Worm (Caenorhabditis elegans) whole organism, early embryonic: ENCODE results near the gene K08D10.14.

Experiments
- B0310.2 ChIP-seq: sonication (generic microtip); optimal IDR thresholded peaks from 2 replicates; lab custom pipeline; 2016; ENCODE audit warnings: mild to moderate bottlenecking, missing genetic modification characterization, missing compliant biosample characterization
- F13C5.2 ChIP-seq: sonication (generic microtip); optimal IDR thresholded peaks from 2 replicates; lab custom pipeline; 2017; ENCODE audit warnings: mild to moderate bottlenecking, missing genetic modification characterization, inconsistent platforms, missing compliant biosample characterization
- aly-1 ChIP-seq: sonication (generic microtip); optimal IDR thresholded peaks from 2 replicates; lab custom pipeline; 2016; ENCODE audit warnings: missing genetic modification characterization, missing compliant biosample characterization
- ama-1 ChIP-seq: fragments of 150-350 bp; optimal IDR thresholded peaks from 2 replicates; lab custom pipeline; 2014
- ceh-13 ChIP-seq: fragments of 200-800 bp; sonication (Bioruptor generic); optimal IDR thresholded peaks from 2 replicates; lab custom pipeline; 2018; ENCODE audit warnings: mild to moderate bottlenecking, missing genetic modification characterization, missing compliant biosample characterization
- ceh-36 ChIP-seq: sonication (generic microtip); optimal IDR thresholded peaks from 2 replicates; lab custom pipeline; 2016; ENCODE audit warnings: missing genetic modification characterization, inconsistent platforms, missing compliant biosample characterization
- ets-7 ChIP-seq: sonication (generic microtip); optimal IDR thresholded peaks from 2 replicates; lab custom pipeline; 2016; ENCODE audit warnings: missing genotype, missing genetic modification characterization, missing compliant biosample characterization
- flt-1 ChIP-seq: fragments of 200-800 bp; sonication (Bioruptor generic); IDR thresholded peaks from 2 replicates; pipeline ENCODE4 v1.3.6; 2022; ENCODE audit warnings: missing genetic modification characterization, missing compliant biosample characterization
- hmbx-1 ChIP-seq: sonication (generic microtip); optimal IDR thresholded peaks from 2 replicates; lab custom pipeline; 2016; ENCODE audit warnings: mild to moderate bottlenecking, missing genetic modification characterization, missing compliant biosample characterization
- hmg-4 ChIP-seq: fragments of 200-800 bp; sonication (Bioruptor generic); optimal IDR thresholded peaks from 2 replicates; lab custom pipeline; 2018; ENCODE audit warnings: mild to moderate bottlenecking, missing genetic modification characterization, missing compliant biosample characterization
- hnd-1 ChIP-seq: sonication (generic microtip); optimal IDR thresholded peaks from 2 replicates; lab custom pipeline; 2016; ENCODE audit warnings: missing genetic modification characterization, missing compliant biosample characterization
- pes-1 ChIP-seq: fragments of 200-800 bp; sonication (Bioruptor generic); IDR thresholded peaks from 2 replicates; pipeline ENCODE4 v1.3.6; 2022; ENCODE audit warnings: missing genetic modification reagents, missing genetic modification characterization, missing compliant biosample characterization
- scrt-1 ChIP-seq: fragments of 200-800 bp; sonication (Bioruptor generic); IDR thresholded peaks from 2 replicates; pipeline ENCODE4 v1.3.6; 2022; ENCODE audit warnings: missing genetic modification characterization, missing compliant biosample characterization
- sea-1 ChIP-seq: fragments of 200-800 bp; sonication (Bioruptor generic); conservative IDR thresholded peaks from 2 replicates; pipeline ENCODE4 v1.3.6; 2022; ENCODE audit warnings: missing genetic modification characterization, missing compliant biosample characterization
- tbx-11 ChIP-seq: fragments of 200-800 bp; sonication (Bioruptor generic); IDR thresholded peaks from 2 replicates; pipeline ENCODE4 v1.3.6; 2022; ENCODE audit warnings: missing genetic modification characterization, missing compliant biosample characterization
- tbx-37 ChIP-seq: fragments of 200-800 bp; sonication (Bioruptor generic); conservative IDR thresholded peaks from 2 replicates; pipeline ENCODE4 v1.3.6; 2022; ENCODE audit warnings: missing genetic modification reagents, missing genetic modification characterization, missing compliant biosample characterization
- tra-4 ChIP-seq: sonication (generic microtip); optimal IDR thresholded peaks from 2 replicates; lab custom pipeline; 2017; ENCODE audit warnings: missing genetic modification characterization, missing compliant biosample characterization

K08D10.14 gene

ce11 chrIV:4154641-4155040, at the start of gene K08D10.14:
Gene K08D10.14, plus strand, starts transcription at chrIV:4154941.
- no peak for TF ChIP-seq tra-4
- TF ChIP-seq flt-1 (GFP tag; lab: Robert Waterston, UW), result no peak
- no peak for TF ChIP-seq ceh-36
- no peak for TF ChIP-seq hmg-4 (GFP tag; lab: Kevin White, UChicago)
- no peak for TF ChIP-seq scrt-1 (GFP tag; lab: Robert Waterston, UW)
- TF ChIP-seq ceh-13 (GFP tag; lab: Kevin White, UChicago), result no peak
- TF ChIP-seq ets-7 (tag; lab: Kevin White, UChicago), result no peak
- no peak for TF ChIP-seq hnd-1 (tag; lab: Kevin White, UChicago)
- no peak for TF ChIP-seq tbx-11 (GFP tag; lab: Robert Waterston, UW)
- no peak for TF ChIP-seq aly-1
- no peak for TF ChIP-seq B0310.2
- TF ChIP-seq sea-1, result no peak
- no peak for TF ChIP-seq tbx-37
- no peak for TF ChIP-seq hmbx-1 (tag; lab: Kevin White, UChicago)
- no peak for TF ChIP-seq F13C5.2 (tag; lab: Kevin White, UChicago)
- TF ChIP-seq pes-1 (GFP tag; lab: Robert Waterston, UW), result no peak
- TF ChIP-seq ama-1, result no peak

DNA sequence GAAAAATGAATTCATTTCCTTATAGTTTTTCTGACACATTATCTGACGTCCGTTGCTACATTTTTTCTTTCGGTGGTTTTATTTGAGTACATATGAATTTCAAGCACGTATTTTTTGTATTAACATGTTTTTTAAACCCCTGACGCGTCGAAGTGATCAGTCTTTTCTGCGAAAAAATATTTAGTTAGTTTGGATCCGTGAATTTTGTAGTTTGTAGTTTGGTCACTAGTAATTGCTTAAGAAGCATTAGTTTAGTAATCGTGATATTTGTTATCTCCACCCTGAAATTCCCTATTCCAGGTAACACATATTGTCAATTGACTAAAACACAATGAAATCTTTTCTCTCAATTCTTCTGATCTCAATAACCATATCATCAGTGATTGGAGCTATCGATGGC, 46.0 kb upstream of the K08D10.14 start, which contains the start of gene C35B1.7:
Gene C35B1.7 (plus strand): TSS at position 301 of the 400 bp plus-strand sequence.
- TF ChIP-seq hmg-4 (GFP tag; lab: Kevin White, UChicago) (no peak), flt-1 (GFP tag; lab: Robert Waterston, UW) (no peak), B0310.2 (no peak), ceh-36 (no peak), tra-4 (no peak), hnd-1 (tag; lab: Kevin White, UChicago) (no peak), aly-1 (no peak), tbx-37 (no peak), ets-7 (tag; lab: Kevin White, UChicago) (no peak), hmbx-1 (tag; lab: Kevin White, UChicago) (no peak), ceh-13 (GFP tag; lab: Kevin White, UChicago) (no peak), ama-1 (no peak), scrt-1 (GFP tag; lab: Robert Waterston, UW) (no peak)

DNA sequence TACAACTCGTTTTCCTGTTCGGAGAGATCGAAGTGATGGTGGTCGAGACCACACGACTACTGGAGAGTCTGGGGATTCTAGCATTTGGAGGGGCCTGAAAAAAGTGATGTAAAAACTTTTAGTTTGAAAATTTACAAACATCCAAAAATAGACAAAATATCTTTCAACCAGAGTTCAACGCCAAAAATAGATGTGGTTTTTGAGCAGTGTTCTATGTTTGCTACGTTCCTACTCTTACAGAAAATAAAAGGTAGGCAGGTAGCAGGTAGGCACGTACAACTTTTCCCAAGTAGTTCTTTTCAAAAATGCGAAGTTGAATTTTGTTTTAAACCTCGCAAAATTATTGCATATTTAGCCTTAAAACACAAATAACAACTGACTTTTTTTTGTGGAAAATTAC, 42.4 kb upstream of the K08D10.14 start, which contains the start of gene F49F1.14:
Gene F49F1.14 (minus strand): TSS at position 101 of the 400 bp plus-strand sequence.
- TF ChIP-seq hnd-1 (tag; lab: Kevin White, UChicago) (no peak), hmbx-1 (tag; lab: Kevin White, UChicago) (no peak), scrt-1 (GFP tag; lab: Robert Waterston, UW) (no peak), F13C5.2 (tag; lab: Kevin White, UChicago) (no peak), aly-1 (no peak), sea-1 (no peak), hmg-4 (GFP tag; lab: Kevin White, UChicago) (no peak), tbx-11 (GFP tag; lab: Robert Waterston, UW) (no peak), ama-1 (no peak), flt-1 (GFP tag; lab: Robert Waterston, UW) (no peak), pes-1 (GFP tag; lab: Robert Waterston, UW) (no peak), tra-4 (no peak), ceh-13 (GFP tag; lab: Kevin White, UChicago) (no peak), ceh-36 (no peak), ets-7 (tag; lab: Kevin White, UChicago) (no peak), B0310.2 (no peak), tbx-37 (no peak)

DNA sequence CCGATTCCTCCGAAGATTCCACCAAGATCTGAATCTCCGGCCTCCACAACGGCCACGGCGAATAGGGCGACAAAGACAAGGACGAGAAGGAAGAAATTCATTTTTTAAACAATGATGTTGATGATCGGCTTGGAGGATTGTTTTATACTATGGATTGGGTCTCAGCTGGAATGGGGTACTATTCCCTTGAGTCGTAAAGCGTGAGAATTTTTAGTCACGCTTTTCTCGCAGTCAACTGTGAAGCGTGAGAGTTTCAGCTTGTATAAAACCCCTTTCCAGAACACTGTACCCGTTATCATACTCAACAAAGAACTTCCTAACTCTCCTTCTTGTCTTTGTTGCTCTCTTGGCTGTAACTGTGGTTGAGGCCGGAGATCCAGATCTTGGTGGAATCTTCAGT, 40.2 kb upstream of the K08D10.14 start, which contains the start of gene F49F1.15:
Gene F49F1.15 (minus strand): TSS at position 101 of the 400 bp plus-strand sequence.
- no peak for TF ChIP-seq B0310.2
- TF ChIP-seq flt-1 (GFP tag; lab: Robert Waterston, UW), result no peak

DNA sequence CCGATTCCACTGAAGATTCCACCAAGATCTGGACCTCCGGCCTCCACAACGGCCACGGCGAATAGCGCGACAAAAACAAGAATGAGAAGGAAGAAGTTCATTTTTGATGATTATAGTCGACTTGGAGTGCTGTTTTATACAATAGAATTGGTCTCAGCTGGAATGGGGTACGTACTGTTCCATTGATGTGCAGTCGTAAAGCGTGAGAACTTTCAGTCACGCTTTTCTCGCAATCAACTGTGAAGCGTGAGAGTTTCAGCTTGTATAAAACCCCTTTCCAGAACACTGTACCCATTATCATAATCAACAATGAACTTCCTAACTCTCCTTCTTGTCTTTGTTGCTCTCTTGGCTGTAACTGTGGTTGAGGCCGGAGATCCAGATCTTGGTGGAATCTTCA, 39.1 kb upstream of the K08D10.14 start, which contains the start of the genes F49F1.4 and F49F1.2:
Gene F49F1.4 (minus strand): TSS at position 101 of the 400 bp plus-strand sequence.
Gene F49F1.2 (plus strand): TSS at position 310 of the 400 bp plus-strand sequence.
- no peak for TF ChIP-seq ceh-36
- no peak for TF ChIP-seq tra-4
- no peak for TF ChIP-seq scrt-1 (GFP tag; lab: Robert Waterston, UW)
- TF ChIP-seq aly-1, result no peak
- TF ChIP-seq F13C5.2 (tag; lab: Kevin White, UChicago), result no peak
- TF ChIP-seq ets-7 (tag; lab: Kevin White, UChicago), result no peak
- no peak for TF ChIP-seq pes-1 (GFP tag; lab: Robert Waterston, UW)
- no peak for TF ChIP-seq hmbx-1 (tag; lab: Kevin White, UChicago)
- TF ChIP-seq ama-1, result no peak
- no peak for TF ChIP-seq tbx-37
- no peak for TF ChIP-seq sea-1
- TF ChIP-seq B0310.2, result no peak
- TF ChIP-seq hnd-1 (tag; lab: Kevin White, UChicago), result no peak
- TF ChIP-seq hmg-4 (GFP tag; lab: Kevin White, UChicago), result no peak
- no peak for TF ChIP-seq flt-1 (GFP tag; lab: Robert Waterston, UW)
- no peak for TF ChIP-seq ceh-13 (GFP tag; lab: Kevin White, UChicago)
- no peak for TF ChIP-seq tbx-11 (GFP tag; lab: Robert Waterston, UW)

- no peak for TF ChIP-seq ceh-13 (GFP tag; lab: Kevin White, UChicago)
Observed at ce11 chrIV:4117432-4117831, 37.3 kb upstream of the K08D10.14 start, which contains the start of gene drd-50. Gene drd-50, plus strand, starts transcription at chrIV:4117732.

- no peak for TF ChIP-seq sea-1
- no peak for TF ChIP-seq scrt-1 (GFP tag; lab: Robert Waterston, UW)
- no peak for TF ChIP-seq tra-4
- TF ChIP-seq hmbx-1 (tag; lab: Kevin White, UChicago), result no peak
- no peak for TF ChIP-seq hnd-1 (tag; lab: Kevin White, UChicago)
- no peak for TF ChIP-seq hmg-4 (GFP tag; lab: Kevin White, UChicago)
- TF ChIP-seq flt-1 (GFP tag; lab: Robert Waterston, UW), result no peak
- no peak for TF ChIP-seq ama-1
- no peak for TF ChIP-seq tbx-11 (GFP tag; lab: Robert Waterston, UW)
- no peak for TF ChIP-seq ceh-36
- no peak for TF ChIP-seq B0310.2
- TF ChIP-seq ceh-13 (GFP tag; lab: Kevin White, UChicago), result no peak
- TF ChIP-seq pes-1 (GFP tag; lab: Robert Waterston, UW), result no peak
- TF ChIP-seq tbx-37, result no peak
- TF ChIP-seq aly-1, result no peak
- no peak for TF ChIP-seq F13C5.2 (tag; lab: Kevin White, UChicago)
Observed at ce11 chrIV:4120263-4120662, 34.5 kb upstream of the K08D10.14 start, which contains the start of gene F49F1.5. Gene F49F1.5, minus strand, starts transcription at chrIV:4120415.
